Fruit fly (Drosophila melanogaster) whole organism, pupa: ENCODE measurements around the gene CG11836.

ENCODE experiments used
- CG10348 ChIP-seq: fragments of 200-800 bp; sonication (Bioruptor generic); IDR thresholded peaks from 2 replicates; pipeline ENCODE4 v1.3.6; 2022; ENCODE audit warnings: missing biosample characterization, missing genetic modification characterization
- CG12605 ChIP-seq: fragments of 200-800 bp; sonication (Bioruptor generic); IDR thresholded peaks from 2 replicates; pipeline ENCODE4 v1.3.6; 2022; ENCODE audit warnings: missing biosample characterization, missing genetic modification characterization
- CG13204 ChIP-seq: fragments of 200-800 bp; sonication (Bioruptor generic); optimal IDR thresholded peaks from 2 replicates; lab custom pipeline; 2018; ENCODE audit warnings: missing biosample characterization, mild to moderate bottlenecking, missing genetic modification characterization, moderate library complexity
- CG14655 ChIP-seq: fragments of 200-800 bp; sonication (Bioruptor generic); optimal IDR thresholded peaks from 3 replicates; lab custom pipeline; 2017; ENCODE audit warnings: mild to moderate bottlenecking, missing biosample characterization, missing genetic modification reagents, missing genetic modification characterization
- CG15710 ChIP-seq: fragments of 200-800 bp; sonication (Bioruptor generic); optimal IDR thresholded peaks from 2 replicates; lab custom pipeline; 2018; ENCODE audit warnings: missing biosample characterization, mild to moderate bottlenecking, missing genetic modification characterization, moderate library complexity
- CG17806 ChIP-seq: fragments of 200-800 bp; sonication (Bioruptor generic); optimal IDR thresholded peaks from 2 replicates; lab custom pipeline; 2018; ENCODE audit warnings: missing biosample characterization, mild to moderate bottlenecking, missing genetic modification characterization, moderate library complexity
- CG32121 ChIP-seq: fragments of 200-800 bp; sonication (Bioruptor generic); IDR thresholded peaks from 2 replicates; pipeline ENCODE4 v1.3.6; 2022; ENCODE audit warnings: missing biosample characterization, missing genetic modification characterization
- CG34367 ChIP-seq: fragments of 200-800 bp; sonication (Bioruptor generic); optimal IDR thresholded peaks from 2 replicates; lab custom pipeline; 2018; ENCODE audit warnings: missing biosample characterization, mild to moderate bottlenecking, missing genetic modification characterization
- CG4496 ChIP-seq: fragments of 200-800 bp; sonication (Bioruptor generic); IDR thresholded peaks from 3 replicates; pipeline ENCODE4 v1.3.6; 2022; ENCODE audit warnings: missing biosample characterization, missing genetic modification characterization
- CG8159 ChIP-seq: fragments of 200-800 bp; sonication (Bioruptor generic); optimal IDR thresholded peaks from 3 replicates; lab custom pipeline; 2018; ENCODE audit warnings: missing biosample characterization, mild to moderate bottlenecking, missing genetic modification characterization, moderate library complexity
- CG8301 ChIP-seq: fragments of 200-800 bp; sonication (Bioruptor generic); optimal IDR thresholded peaks from 2 replicates; lab custom pipeline; 2018; ENCODE audit warnings: missing biosample characterization, mild to moderate bottlenecking, missing genetic modification characterization
- CG9948 ChIP-seq: fragments of 200-800 bp; sonication (Bioruptor generic); optimal IDR thresholded peaks from 2 replicates; lab custom pipeline; 2018; ENCODE audit warnings: missing biosample characterization, mild to moderate bottlenecking, missing genetic modification characterization, moderate library complexity
- D1 ChIP-seq: fragments of 200-800 bp; sonication (Bioruptor generic); optimal IDR thresholded peaks from 2 replicates; lab custom pipeline; 2018; ENCODE audit warnings: missing biosample characterization, mild to moderate bottlenecking, missing genetic modification characterization, moderate library complexity
- EcR ChIP-seq: fragments of 200-800 bp; sonication (Bioruptor generic); optimal IDR thresholded peaks from 3 replicates; lab custom pipeline; 2019; ENCODE audit warnings: missing biosample characterization, missing genetic modification characterization, mild to moderate bottlenecking, moderate library complexity, missing genetic modification reagents
- Ets98B ChIP-seq: fragments of 200-800 bp; sonication (Bioruptor generic); IDR thresholded peaks from 2 replicates; pipeline ENCODE4 v1.3.6; 2022; ENCODE audit warnings: missing biosample characterization, missing genetic modification characterization
- Pif1A ChIP-seq: fragments of 200-800 bp; sonication (Bioruptor generic); optimal IDR thresholded peaks from 3 replicates; lab custom pipeline; 2016; ENCODE audit warnings: missing biosample characterization, missing genetic modification characterization
- Pif1B ChIP-seq: fragments of 200-800 bp; sonication (Bioruptor generic); optimal IDR thresholded peaks from 3 replicates; lab custom pipeline; 2016; ENCODE audit warnings: missing biosample characterization, missing genetic modification characterization
- Snoo ChIP-seq: fragments of 200-800 bp; sonication (Bioruptor generic); optimal IDR thresholded peaks from 3 replicates; lab custom pipeline; 2017; ENCODE audit warnings: missing biosample characterization, mild to moderate bottlenecking, missing genetic modification characterization, inconsistent platforms
- fd96Ca ChIP-seq: fragments of 200-800 bp; sonication (Bioruptor generic); IDR thresholded peaks from 3 replicates; pipeline ENCODE4 v1.3.6; 2022; ENCODE audit warnings: missing biosample characterization, missing genetic modification characterization
- gl ChIP-seq: fragments of 200-800 bp; sonication (Bioruptor generic); optimal IDR thresholded peaks from 2 replicates; lab custom pipeline; 2018; ENCODE audit warnings: missing biosample characterization, mild to moderate bottlenecking, missing genetic modification characterization
- rn ChIP-seq: fragments of 200-800 bp; sonication (Bioruptor generic); IDR thresholded peaks from 2 replicates; pipeline ENCODE4 v1.3.6; 2022; ENCODE audit warnings: missing biosample characterization, missing genetic modification characterization

The CG11836 gene

dm6 chr3R:25070871-25071270 lies at the start of gene CG11836:
CG11836 (plus strand) TSS chr3R:25071126.
- TF ChIP-seq gl (tag; lab: Kevin White, UChicago) (no peak), CG17806 (tag; lab: Kevin White, UChicago) (no peak), CG8301 (tag; lab: Kevin White, UChicago) (no peak), CG10348 (GFP tag; lab: Robert Waterston, UW) (no peak), CG12605 (no peak), Pif1B (GFP tag; lab: Kevin White, UChicago) (no peak), CG9948 (tag; lab: Kevin White, UChicago) (no peak)
- TF ChIP-seq, all 21 proteins: peak for 0

DNA sequence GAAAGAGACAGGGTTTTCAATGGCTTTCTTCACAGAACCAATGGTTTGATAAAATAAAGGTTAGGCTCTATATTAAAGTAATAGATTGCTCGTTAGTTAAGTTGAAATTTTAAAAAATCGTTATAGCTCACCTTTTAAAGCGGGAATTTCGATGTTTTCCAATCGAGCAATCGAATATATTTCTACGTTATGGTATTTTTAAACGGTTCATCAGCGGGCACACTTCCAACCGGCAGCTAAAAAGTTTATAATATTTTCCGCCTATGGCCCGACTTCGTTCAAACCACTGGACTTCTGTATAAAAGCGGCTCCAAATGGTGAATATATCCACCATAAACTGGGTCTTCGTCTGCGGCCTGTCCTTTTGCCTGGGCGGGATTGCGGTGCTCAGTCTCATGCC lies 47.9 kb upstream of the CG11836 start, which contains the start of gene beta4GalT7:
TSS of gene beta4GalT7 (plus strand) at position 201 of the 400 bp plus-strand sequence.
- TF ChIP-seq CG15710 (tag; lab: Kevin White, UChicago): no peak
- no peak for TF ChIP-seq Pif1B (GFP tag; lab: Kevin White, UChicago)
- no peak for TF ChIP-seq CG13204 (GFP tag; lab: Kevin White, UChicago)
- TF ChIP-seq CG34367 (tag; lab: Kevin White, UChicago): no peak
- no peak for TF ChIP-seq CG32121 (GFP tag; lab: Robert Waterston, UW)
- TF ChIP-seq Snoo (tag; lab: Kevin White, UChicago): no peak
- TF ChIP-seq Ets98B (GFP tag; lab: Robert Waterston, UW): no peak
- TF ChIP-seq CG12605: no peak
- TF ChIP-seq EcR (GFP tag; lab: Kevin White, UChicago): no peak
- no peak for TF ChIP-seq fd96Ca (GFP tag; lab: Robert Waterston, UW)
- no peak for TF ChIP-seq CG8301 (tag; lab: Kevin White, UChicago)
- TF ChIP-seq CG4496 (GFP tag; lab: Robert Waterston, UW): no peak
- no peak for TF ChIP-seq CG9948 (tag; lab: Kevin White, UChicago)
- no peak for TF ChIP-seq rn (GFP tag; lab: Robert Waterston, UW)
- TF ChIP-seq CG8159 (tag; lab: Kevin White, UChicago): no peak
- TF ChIP-seq CG10348 (GFP tag; lab: Robert Waterston, UW): no peak

- TF ChIP-seq CG9948 (tag; lab: Kevin White, UChicago) (peak; percentile 84), CG12605 (peak; percentile 69; the same call in 1 of the 2 replicates), EcR (GFP tag; lab: Kevin White, UChicago) (peak; percentile 18), CG4496 (GFP tag; lab: Robert Waterston, UW) (peak; percentile 96), CG17806 (tag; lab: Kevin White, UChicago) (peak; percentile 86), CG15710 (tag; lab: Kevin White, UChicago) (peak; percentile 87), Ets98B (GFP tag; lab: Robert Waterston, UW) (peak; percentile 94), CG32121 (GFP tag; lab: Robert Waterston, UW) (peak; percentile 91), Pif1B (GFP tag; lab: Kevin White, UChicago) (peak; percentile 89), CG8159 (tag; lab: Kevin White, UChicago) (peak; percentile 88), rn (GFP tag; lab: Robert Waterston, UW) (peak; percentile 85), CG10348 (GFP tag; lab: Robert Waterston, UW) (0 out of 2 replicates have a peak, but pooled peaks have one; percentile 28), CG8301 (tag; lab: Kevin White, UChicago) (peak; percentile 86), D1 (tag; lab: Kevin White, UChicago) (no peak), gl (tag; lab: Kevin White, UChicago) (peak; percentile 76), CG34367 (tag; lab: Kevin White, UChicago) (peak; percentile 84), Pif1A (GFP tag; lab: Kevin White, UChicago) (no peak), CG14655 (GFP tag; lab: Kevin White, UChicago) (no peak), fd96Ca (GFP tag; lab: Robert Waterston, UW) (peak; percentile 93), CG13204 (GFP tag; lab: Kevin White, UChicago) (no peak), Snoo (tag; lab: Kevin White, UChicago) (peak; percentile 91)
These were observed 45.9 kb upstream of the CG11836 start, which contains the start of the genes EMC6 and Hr96 for dm6 chr3R:25024895-25025557. EMC6 (minus strand) TSS chr3R:25025017. Hr96 (plus strand) TSS chr3R:25025235.

DNA sequence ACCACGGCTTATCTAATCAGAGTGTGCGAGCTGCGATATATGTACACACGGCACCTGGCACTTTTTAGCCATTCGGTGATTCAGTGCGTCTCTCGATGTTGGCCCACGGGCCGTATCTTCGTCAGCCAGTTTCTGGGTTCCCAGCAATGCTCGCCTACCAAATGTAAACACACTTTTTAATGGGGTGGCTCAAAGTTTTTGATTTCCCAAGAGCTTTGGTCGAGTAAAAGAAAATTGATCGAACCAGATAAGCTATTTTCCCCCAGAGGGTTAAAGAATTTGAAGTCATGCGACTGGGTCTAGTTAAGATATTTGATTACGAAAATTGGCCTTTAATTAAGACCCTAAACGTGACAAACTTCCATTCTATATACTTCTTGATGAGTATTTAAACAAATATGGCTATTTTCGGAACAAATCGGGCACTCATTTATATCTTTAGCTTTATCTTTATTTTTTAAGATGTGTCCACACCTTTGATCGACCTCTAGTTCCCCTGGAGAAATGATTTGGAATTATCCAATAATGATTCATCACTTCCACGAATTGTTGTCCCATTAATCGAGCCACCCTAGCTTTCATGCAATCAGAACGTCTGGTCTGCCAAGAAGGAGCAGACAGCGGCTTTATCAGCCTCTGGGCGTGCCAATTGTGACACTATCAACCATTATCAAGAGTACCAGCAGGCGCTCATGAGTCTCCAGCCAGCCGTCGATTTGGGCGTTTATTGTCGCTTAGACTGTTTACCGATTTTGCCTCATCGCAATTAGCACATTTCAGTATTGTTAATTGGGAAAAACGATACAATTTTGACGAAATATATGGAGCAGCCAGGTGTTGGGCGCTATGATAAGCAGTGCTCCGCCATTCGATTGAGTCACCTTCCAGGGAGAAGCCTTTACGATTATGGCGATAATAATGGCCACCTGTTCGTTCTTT lies 43.4 kb upstream of the CG11836 start:
- TF ChIP-seq gl (tag; lab: Kevin White, UChicago) (no peak), CG17806 (tag; lab: Kevin White, UChicago) (peak; percentile 18), CG15710 (tag; lab: Kevin White, UChicago) (peak; percentile 36), Pif1A (GFP tag; lab: Kevin White, UChicago) (no peak), CG32121 (GFP tag; lab: Robert Waterston, UW) (0 out of 2 replicates have a peak, but pooled peaks have one; percentile 28), fd96Ca (GFP tag; lab: Robert Waterston, UW) (0 out of 3 replicates have a peak, but pooled peaks have one; percentile 35), CG9948 (tag; lab: Kevin White, UChicago) (peak; percentile 25), Snoo (tag; lab: Kevin White, UChicago) (peak; percentile 55)
